Fruit fly (Drosophila melanogaster) S2 (cell line): ENCODE measurements around the gene Dhfr.

ENCODE experiments used
- CG8478 ChIP-seq: fragments of >200 bp; optimal IDR thresholded peaks from 2 replicates; lab custom pipeline; 2018
- CTCF ChIP-seq, 2 experiments: fragments of >200 bp; optimal IDR thresholded peaks; 2 replicates each; lab custom pipeline; 2018

Dhfr gene

DNA sequence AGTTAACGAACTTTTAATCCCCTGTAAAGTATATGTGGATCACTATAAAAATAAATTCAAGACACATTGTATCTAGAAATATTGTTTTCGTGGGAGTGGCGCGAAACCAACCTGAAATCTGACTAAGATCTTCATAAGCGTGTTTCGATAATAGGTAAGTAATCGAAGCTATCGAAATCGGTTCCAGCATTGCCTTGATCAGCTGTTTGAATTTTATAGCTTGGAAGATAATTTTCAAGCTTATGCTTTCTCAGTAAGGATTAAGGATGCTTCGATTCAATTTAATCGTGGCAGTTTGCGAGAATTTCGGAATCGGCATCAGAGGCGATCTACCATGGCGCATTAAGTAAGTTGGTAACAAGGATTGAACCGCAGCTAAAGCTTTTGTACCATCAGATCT, at the start of gene Dhfr:
TSS of gene Dhfr (plus strand) at position 173 of the 400 bp plus-strand sequence.
- TF ChIP-seq CTCF (optimal IDR thresholded peaks at IDR 0.05; lab: Kevin White, UChicago): no peak
- TF ChIP-seq CG8478 (lab: Kevin White, UChicago): no peak

DNA sequence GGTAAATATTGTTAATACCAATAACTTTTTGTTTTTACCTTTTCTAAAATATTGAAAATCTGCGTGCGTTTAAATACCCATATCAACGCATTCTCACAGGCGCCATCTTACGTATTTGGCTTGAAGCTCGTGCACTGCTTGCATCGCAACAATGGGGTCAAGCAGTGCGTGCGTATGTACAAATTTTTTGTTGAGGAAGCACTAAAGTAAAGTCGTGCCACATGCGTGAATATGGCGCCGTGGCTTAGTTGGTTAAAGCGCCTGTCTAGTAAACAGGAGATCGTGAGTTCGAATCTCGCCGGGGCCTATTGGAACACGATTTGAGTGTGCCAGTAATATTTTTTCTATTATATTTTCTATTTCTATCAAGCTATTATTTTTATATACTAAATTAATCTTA, 49.3 kb upstream of the Dhfr start:
- TF ChIP-seq CTCF (optimal IDR thresholded peaks at IDR 0.05; lab: Kevin White, UChicago): peak; percentile 97 to 98
- TF ChIP-seq CG8478 (lab: Kevin White, UChicago): no peak

DNA sequence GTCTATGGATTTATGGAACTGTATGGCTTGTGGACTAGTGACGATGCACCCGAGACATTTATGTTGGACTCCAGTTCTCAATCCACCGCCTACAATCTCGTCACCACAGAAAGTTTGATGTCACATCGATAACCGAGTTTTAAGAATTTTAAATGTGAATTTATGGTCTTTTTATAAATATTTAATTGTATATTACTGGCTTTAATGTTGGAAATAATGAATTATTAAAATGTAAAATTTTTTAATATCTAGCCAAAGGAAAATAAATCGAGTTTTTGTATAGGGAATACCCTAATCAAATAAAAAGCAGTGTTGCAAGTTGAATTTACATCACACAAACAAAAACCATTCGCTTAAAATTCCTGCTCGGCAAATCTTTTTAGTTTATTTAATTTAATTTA, 48.3 kb upstream of the Dhfr start, which contains the start of gene Fntb:
TSS of gene Fntb (plus strand) at position 334 of the 401 bp plus-strand sequence.
- TF ChIP-seq CTCF (optimal IDR thresholded peaks at IDR 0.05; lab: Kevin White, UChicago) (no peak), CG8478 (lab: Kevin White, UChicago) (no peak)

DNA sequence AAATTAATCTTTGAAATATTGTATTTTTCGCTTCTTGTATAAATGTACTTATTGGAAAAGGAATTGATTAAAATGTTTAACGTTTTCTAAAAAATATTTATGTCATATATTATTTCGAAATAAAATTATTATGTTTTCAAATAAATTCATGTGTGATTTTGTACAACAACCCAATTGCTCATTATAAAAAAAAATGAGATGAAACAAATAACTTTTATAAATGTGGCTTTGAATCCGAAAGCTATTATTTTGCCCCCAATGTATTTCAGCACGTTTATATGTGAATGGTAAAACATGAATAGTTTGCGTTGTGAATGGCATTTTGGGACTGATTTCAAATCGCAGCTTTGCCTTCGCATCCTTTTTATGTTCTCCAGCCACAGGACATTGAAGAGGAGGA, 46.4 kb upstream of the Dhfr start, which contains the start of gene CG14881:
TSS of gene CG14881 (plus strand) at position 301 of the 400 bp plus-strand sequence.
- TF ChIP-seq CTCF (optimal IDR thresholded peaks at IDR 0.05; lab: Kevin White, UChicago) (no peak), CG8478 (lab: Kevin White, UChicago) (no peak)

DNA sequence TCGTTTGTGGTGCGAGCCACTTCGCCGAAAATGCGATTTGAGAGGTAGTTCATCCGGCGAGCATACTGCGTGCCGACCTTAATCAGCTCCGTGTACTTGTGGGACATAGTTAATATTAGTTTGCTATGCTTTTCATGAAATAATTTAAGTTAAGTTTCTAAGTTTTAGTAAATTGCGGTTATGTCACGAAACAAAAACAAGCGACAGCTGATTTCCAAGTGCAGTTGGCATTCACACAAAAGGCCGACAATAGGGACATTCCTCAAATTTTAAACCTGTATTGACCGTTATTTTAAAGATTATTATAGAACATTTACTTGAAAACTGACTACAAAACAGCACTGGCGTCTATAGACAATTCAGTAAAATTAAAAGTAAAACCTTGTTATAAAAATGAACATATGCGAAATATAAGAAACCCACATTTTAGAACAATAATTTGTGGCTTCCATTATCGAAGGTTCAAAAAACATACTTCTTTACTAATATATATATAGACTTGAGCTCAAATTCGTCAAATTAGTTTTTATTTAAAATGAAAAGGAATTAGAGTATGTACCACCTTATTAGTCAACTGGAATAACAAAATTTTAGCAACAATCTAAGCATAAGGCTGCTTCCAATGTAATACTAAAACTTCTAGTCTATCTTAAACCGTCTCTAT, 44.5 kb upstream of the Dhfr start, which contains the start of gene mRpS33:
TSS of gene mRpS33 (minus strand) at position 224 of the 664 bp plus-strand sequence.
- TF ChIP-seq CTCF (optimal IDR thresholded peaks at IDR 0.05; lab: Kevin White, UChicago) (no peak), CG8478 (lab: Kevin White, UChicago) (no peak)

DNA sequence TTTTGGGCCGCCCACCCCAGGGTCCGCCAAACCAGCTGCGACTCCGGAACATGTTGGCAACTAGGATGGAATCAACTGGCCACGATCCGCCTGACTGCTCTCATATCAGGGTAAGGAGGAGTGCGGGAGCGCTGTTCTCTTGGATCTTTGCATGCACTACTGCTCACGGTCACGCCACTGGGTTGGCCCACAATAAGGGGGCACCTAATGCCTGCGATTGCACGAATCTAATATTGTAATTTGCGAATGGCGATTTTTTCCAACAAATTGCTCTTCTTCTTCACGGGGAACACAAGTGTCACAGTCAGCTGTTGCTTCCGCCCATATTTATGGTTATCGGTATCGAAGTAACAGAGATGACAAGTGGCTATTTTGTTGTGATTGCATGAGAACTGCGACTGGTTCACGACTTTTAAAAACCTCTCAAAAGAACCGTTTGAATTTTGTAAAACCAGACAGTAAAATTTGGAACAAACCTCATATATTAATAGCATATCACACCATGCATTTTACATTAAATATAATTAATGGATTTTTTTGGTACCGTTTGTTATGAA, 39.5 kb upstream of the Dhfr start, which contains the start of gene ema:
TSS of gene ema (minus strand) at position 295 of the 557 bp plus-strand sequence.
- TF ChIP-seq CTCF (optimal IDR thresholded peaks at IDR 0.05; lab: Kevin White, UChicago) (no peak), CG8478 (lab: Kevin White, UChicago) (no peak)

DNA sequence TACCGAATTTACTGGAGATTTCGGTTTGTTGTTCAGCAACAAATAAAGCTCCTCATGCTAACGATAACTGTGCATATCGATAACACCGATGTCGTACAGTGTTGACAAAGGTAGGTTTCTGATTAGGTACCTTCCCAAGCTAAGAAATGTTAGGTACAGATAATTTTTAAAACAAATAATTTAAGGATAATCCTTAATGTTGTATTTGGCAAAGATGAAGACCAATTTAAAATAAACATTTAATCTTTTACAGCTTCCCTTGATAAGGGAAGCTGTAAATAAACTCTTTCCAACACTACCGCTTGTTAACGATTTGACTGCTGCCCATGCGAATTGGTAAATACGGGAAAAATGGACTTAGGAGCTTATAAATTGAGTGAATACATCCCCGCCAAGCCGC, 38.0 kb upstream of the Dhfr start, which contains the start of the genes Ttc1 and CG14882:
TSS of gene Ttc1 (minus strand) at position 71 of the 400 bp plus-strand sequence.
TSS of gene CG14882 (plus strand) at position 271 of the 400 bp plus-strand sequence.
- TF ChIP-seq CG8478 (lab: Kevin White, UChicago) (no peak), CTCF (optimal IDR thresholded peaks at IDR 0.05; lab: Kevin White, UChicago) (no peak)

DNA sequence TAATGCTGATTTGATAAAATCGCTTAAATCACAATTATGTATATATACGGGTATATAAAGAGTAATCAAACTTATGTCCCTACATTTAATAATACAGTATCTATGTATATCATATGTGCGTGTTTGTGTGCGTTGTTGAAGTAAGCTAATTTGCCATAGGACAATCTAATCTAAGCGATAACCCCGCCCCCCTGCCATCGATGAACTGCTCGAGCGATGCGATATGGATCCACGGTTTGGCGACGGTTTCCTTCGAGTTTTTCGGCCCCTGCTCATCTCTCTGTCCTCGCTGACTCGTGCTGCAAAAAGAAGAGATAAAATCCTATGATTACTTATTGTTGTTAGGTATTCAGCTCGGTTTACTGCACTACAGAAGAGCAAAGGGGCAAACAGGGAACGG, 34.1 kb upstream of the Dhfr start:
- no peak for TF ChIP-seq CTCF (optimal IDR thresholded peaks at IDR 0.05; lab: Kevin White, UChicago)

DNA sequence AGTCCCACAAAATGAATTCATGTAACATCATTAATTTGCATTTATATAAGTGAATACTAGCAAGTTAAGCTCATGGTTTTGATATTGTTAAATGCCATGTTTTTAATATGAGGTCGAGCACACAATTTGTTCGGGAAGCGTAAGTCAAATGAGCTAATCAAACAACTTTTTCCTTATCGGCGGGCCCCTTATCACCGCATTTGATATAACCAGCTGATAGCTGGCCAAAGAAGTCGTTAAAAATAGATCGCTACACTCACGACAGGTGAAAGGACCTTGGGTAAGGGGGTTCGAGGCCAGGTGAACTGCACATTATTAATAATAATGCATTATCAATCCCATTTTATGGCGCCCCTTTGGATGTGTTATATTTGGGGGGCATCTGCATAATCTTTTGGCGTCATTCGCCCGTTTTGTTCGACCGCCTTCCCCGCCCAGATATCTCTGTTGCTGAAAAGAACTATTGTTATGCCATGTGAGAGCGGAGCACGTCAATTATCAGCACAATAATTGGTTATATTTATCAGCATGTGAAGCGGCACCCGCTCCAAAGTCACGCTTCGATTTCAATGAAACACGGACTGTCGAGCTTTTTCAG, 33.4 kb upstream of the Dhfr start:
- TF ChIP-seq CG8478 (lab: Kevin White, UChicago) (no peak), CTCF (optimal IDR thresholded peaks at IDR 0.05; lab: Kevin White, UChicago) (no peak)

DNA sequence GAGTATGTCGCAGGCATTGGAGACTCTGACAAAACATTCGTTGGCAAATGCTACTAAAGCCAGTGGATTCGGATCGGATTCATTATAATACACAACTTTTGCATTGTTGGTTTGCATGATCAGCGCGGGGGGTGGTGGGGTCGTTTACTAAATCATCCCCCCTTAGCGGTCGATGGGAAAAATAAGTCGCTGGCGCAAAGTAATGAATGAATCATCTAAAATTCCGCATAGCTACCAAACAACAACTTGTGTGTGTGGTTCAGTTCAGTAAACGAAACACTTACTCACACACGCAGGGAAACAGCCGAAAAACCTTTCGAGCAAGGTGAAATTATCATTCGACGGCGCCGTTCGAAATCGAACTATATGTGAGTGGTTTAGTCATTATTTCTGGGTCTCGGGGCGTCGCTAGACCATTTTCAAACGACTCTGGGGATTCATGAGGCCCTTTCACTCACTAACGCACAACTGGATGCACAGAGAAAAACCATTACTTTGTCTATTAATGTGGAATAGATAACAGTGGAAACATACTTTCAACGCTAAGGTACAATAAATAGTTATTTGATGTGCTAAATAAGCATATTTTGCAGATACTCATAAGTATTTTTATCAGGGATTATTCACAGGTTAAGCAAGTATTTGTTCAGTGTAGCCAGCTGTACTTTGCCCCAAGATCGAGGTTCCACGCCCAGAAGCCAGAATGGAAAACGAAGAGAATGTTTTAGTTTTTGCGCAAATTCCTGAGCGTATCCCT, 32.4 kb upstream of the Dhfr start:
- no peak for TF ChIP-seq CG8478 (lab: Kevin White, UChicago)
- no peak for TF ChIP-seq CTCF (optimal IDR thresholded peaks at IDR 0.05; lab: Kevin White, UChicago)

DNA sequence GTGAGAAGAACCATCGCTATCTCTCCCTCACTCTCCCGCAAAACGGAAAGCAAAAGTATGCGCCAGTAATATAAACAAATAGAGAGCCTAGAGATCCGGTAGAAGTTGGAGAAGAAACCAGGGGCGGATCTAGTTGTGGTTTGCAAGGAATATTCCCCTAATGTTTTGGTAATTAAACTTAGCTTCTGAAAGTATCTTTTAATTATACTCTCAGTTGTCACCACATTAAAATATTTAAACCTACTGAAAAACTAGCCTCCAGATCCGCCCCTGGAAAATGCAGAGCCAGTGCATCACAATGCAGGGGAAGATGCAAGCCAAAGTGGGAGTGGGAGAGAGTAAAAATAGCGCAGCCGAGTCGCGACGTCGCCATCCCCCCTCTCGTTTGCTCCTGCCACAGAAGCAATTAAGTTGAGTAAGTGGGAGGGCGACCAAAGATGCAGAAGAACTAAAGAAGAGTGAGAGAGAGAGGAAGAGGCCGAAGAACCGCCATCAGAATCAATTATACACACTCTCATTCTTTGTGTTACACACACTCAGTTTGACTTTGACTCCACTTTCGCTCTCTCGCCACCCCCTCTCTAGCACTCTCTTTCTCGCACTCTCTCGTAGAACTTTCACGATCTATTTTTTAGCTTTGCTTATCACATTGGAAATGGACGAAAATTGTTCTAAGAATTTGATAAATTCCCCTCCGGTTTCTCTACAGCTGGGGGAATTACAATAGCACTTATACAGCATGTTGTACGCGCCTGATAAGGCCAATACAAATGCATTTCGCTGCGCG, 31.6 kb upstream of the Dhfr start:
- TF ChIP-seq CTCF (optimal IDR thresholded peaks at IDR 0.05; lab: Kevin White, UChicago): no peak
- TF ChIP-seq CG8478 (lab: Kevin White, UChicago): no peak

DNA sequence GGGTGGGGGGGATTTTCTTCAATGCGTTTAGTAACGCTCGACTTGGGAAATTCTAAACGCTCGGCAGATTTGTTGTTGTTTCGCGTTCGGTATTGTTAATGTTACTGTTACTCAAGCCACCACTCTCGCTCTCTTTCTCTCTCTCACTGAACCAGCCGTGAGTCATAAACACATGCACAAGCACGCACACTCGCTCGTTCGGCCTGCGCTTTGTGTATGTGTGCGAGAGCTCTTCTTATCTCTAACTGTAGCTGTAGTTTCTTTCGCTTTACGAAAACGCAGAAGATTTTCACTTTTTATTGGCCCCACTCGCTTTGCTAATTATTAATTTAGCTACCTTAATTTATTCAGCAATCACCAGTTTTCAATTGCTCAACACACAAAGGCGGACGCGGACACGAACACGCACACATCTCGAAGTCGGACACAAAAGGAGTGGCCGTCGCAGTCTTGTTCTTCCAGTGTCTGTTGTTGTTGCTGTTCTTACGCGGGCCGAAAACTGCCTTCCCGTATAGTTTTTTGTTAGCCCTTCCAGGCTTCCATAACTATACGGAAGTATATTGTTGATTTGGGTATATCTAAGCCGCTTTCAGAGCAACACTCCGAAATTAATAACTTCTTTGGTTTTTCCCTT, 27.9 kb upstream of the Dhfr start:
- no peak for TF ChIP-seq CTCF (optimal IDR thresholded peaks at IDR 0.05; lab: Kevin White, UChicago)
- TF ChIP-seq CG8478 (lab: Kevin White, UChicago): no peak

DNA sequence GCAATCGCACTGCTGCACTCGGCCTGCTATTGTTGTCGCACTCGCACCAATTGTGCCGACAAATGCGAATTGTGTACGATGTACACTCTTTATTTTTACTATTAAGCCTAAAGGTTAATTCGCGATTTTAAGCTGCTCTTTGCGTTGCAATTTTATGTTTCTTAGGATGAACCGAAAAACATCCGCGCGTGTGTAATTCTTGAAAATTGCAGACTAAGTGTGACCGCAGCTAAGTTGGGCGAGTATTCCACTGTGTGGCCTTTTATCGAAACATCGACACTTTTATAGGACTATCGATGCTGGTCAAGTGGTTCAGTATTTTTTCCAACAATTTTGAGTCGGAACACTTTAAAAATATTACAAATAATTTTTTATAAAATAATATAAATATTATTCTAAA, 27.4 kb upstream of the Dhfr start, which contains the start of gene Pak3:
TSS of gene Pak3 (minus strand) at position 225 of the 400 bp plus-strand sequence.
- TF ChIP-seq CG8478 (lab: Kevin White, UChicago) (no peak), CTCF (optimal IDR thresholded peaks at IDR 0.05; lab: Kevin White, UChicago) (peak in 1 of 2 experiments; percentile 24)
